Worm (Caenorhabditis elegans) whole organism, L4 larva: ENCODE results near the gene Y48G9A.11.

Source experiments
- F37D6.2 ChIP-seq: sonication (generic microtip); optimal IDR thresholded peaks from 2 replicates; lab custom pipeline; 2016; ENCODE audit warnings: mild to moderate bottlenecking, missing genetic modification characterization, missing compliant biosample characterization
- F44E2.7 ChIP-seq: fragments of 200-800 bp; sonication (Bioruptor generic); IDR thresholded peaks from 2 replicates; pipeline ENCODE4 v2.1.2; 2022; ENCODE audit warnings: missing genetic modification characterization, missing compliant biosample characterization
- R02D3.7 ChIP-seq: fragments of 150-350 bp; sonication (generic microtip); optimal IDR thresholded peaks from 3 replicates; lab custom pipeline; 2014; ENCODE audit warnings: missing biosample characterization, missing genetic modification characterization
- T20F7.1 ChIP-seq: fragments of 200-800 bp; sonication (Bioruptor generic); optimal IDR thresholded peaks from 2 replicates; lab custom pipeline; 2018; ENCODE audit warnings: mild to moderate bottlenecking, missing genetic modification characterization, missing compliant biosample characterization
- Y5F2A.4 ChIP-seq: fragments of 200-800 bp; sonication (Bioruptor generic); optimal IDR thresholded peaks from 2 replicates; lab custom pipeline; 2018; ENCODE audit warnings: mild to moderate bottlenecking, missing genetic modification characterization, missing compliant biosample characterization
- ZK546.5 ChIP-seq, 2 experiments: sonication (generic microtip); optimal IDR thresholded peaks; 2 replicates each; lab custom pipeline; 2017; ENCODE audit warnings: missing biosample characterization in 2 of 2, missing genetic modification characterization in 2 of 2
- aly-2 ChIP-seq: sonication (generic microtip); optimal IDR thresholded peaks from 2 replicates; lab custom pipeline; 2018; ENCODE audit warnings: missing biosample characterization, missing genetic modification characterization
- ama-1 ChIP-seq: fragments of 150-350 bp; optimal IDR thresholded peaks from 2 replicates; lab custom pipeline; 2014; ENCODE audit warnings: inconsistent platforms, mixed read lengths
- arid-1 ChIP-seq: fragments of 200-800 bp; sonication (Bioruptor generic); conservative IDR thresholded peaks from 2 replicates; pipeline ENCODE4 v1.3.6; 2022; ENCODE audit warnings: missing genetic modification reagents, missing genetic modification characterization, missing compliant biosample characterization
- attf-4 ChIP-seq: sonication (generic microtip); optimal IDR thresholded peaks from 3 replicates; lab custom pipeline; 2017; ENCODE audit warnings: missing biosample characterization, missing genetic modification characterization
- ceh-62 ChIP-seq: sonication (generic microtip); optimal IDR thresholded peaks from 2 replicates; lab custom pipeline; 2017; ENCODE audit warnings: missing biosample characterization, missing genetic modification characterization
- ceh-82 ChIP-seq: sonication (generic microtip); optimal IDR thresholded peaks from 2 replicates; lab custom pipeline; 2017; ENCODE audit warnings: missing biosample characterization, missing genetic modification characterization
- daf-16 ChIP-seq, 3 experiments: sonication (generic microtip); optimal IDR thresholded peaks; 2 replicates each; lab custom pipeline; 2016 to 2017; ENCODE audit warnings: missing genetic modification characterization in 3 of 3, missing genetic modification reagents in 3 of 3, mild to moderate bottlenecking in 2 of 3, missing compliant biosample characterization in 2 of 3, missing biosample characterization in 1 of 3, moderate library complexity in 1 of 3
- daf-19 ChIP-seq: fragments of 200-800 bp; sonication (Bioruptor generic); conservative IDR thresholded peaks from 2 replicates; pipeline ENCODE4 v1.3.6; 2022; ENCODE audit warnings: missing genetic modification characterization, missing compliant biosample characterization
- daf-8 ChIP-seq: fragments of 200-800 bp; sonication (Bioruptor generic); IDR thresholded peaks from 2 replicates; pipeline ENCODE4 v1.3.6; 2022; ENCODE audit warnings: missing genetic modification characterization, missing compliant biosample characterization
- dpl-1 ChIP-seq: fragments of 150-350 bp; optimal IDR thresholded peaks from 2 replicates; lab custom pipeline; 2014; ENCODE audit warnings: missing biosample characterization, missing genetic modification reagents, missing genetic modification characterization
- duxl-1 ChIP-seq: sonication (generic microtip); optimal IDR thresholded peaks from 2 replicates; lab custom pipeline; 2016; ENCODE audit warnings: mild to moderate bottlenecking, missing genetic modification characterization, moderate library complexity, missing compliant biosample characterization; ENCODE audit not compliant: poor library complexity
- dve-1 ChIP-seq: sonication (generic microtip); optimal IDR thresholded peaks from 2 replicates; lab custom pipeline; 2017; ENCODE audit warnings: antibody characterized with exemption, mild to moderate bottlenecking, missing genetic modification characterization, missing compliant biosample characterization; ENCODE audit not compliant: insufficient read depth
- egl-27 ChIP-seq: sonication (generic microtip); optimal IDR thresholded peaks from 3 replicates; lab custom pipeline; 2017; ENCODE audit warnings: missing biosample characterization, missing genetic modification reagents, missing genetic modification characterization
- egl-43 ChIP-seq: fragments of 200-800 bp; sonication (Bioruptor generic); IDR thresholded peaks from 2 replicates; pipeline ENCODE4 v1.3.6; 2022; ENCODE audit warnings: missing genetic modification reagents, missing genetic modification characterization, missing compliant biosample characterization
- fos-1 ChIP-seq: fragments of 150-350 bp; optimal IDR thresholded peaks from 2 replicates; lab custom pipeline; 2014; ENCODE audit warnings: missing biosample characterization, missing genetic modification characterization
- hif-1 ChIP-seq, 2 experiments: sonication (generic microtip); optimal IDR thresholded peaks; 2 replicates each; lab custom pipeline; 2016 to 2017; ENCODE audit warnings: missing compliant biosample characterization in 2 of 2, missing genetic modification characterization in 2 of 2, missing genetic modification reagents in 2 of 2, missing genotype in 2 of 2, mild to moderate bottlenecking in 1 of 2
- hlh-11 ChIP-seq: fragments of 200-800 bp; sonication (Bioruptor generic); optimal IDR thresholded peaks from 2 replicates; lab custom pipeline; 2018; ENCODE audit warnings: mild to moderate bottlenecking, missing genetic modification characterization, missing compliant biosample characterization
- hlh-30 ChIP-seq: sonication (generic microtip); optimal IDR thresholded peaks from 2 replicates; lab custom pipeline; 2017; ENCODE audit warnings: antibody characterized with exemption, mild to moderate bottlenecking, missing genetic modification characterization, missing compliant biosample characterization; ENCODE audit not compliant: insufficient read depth
- jun-1 ChIP-seq: fragments of 150-350 bp; optimal IDR thresholded peaks from 2 replicates; lab custom pipeline; 2014; ENCODE audit warnings: missing biosample characterization, missing genetic modification reagents, missing genetic modification characterization
- lim-7 ChIP-seq: fragments of 200-800 bp; sonication (Bioruptor generic); IDR thresholded peaks from 2 replicates; pipeline ENCODE4 v1.3.6; 2022; ENCODE audit warnings: missing genetic modification characterization, missing compliant biosample characterization
- lin-15B ChIP-seq: fragments of 150-350 bp; sonication (generic microtip); optimal IDR thresholded peaks from 3 replicates; lab custom pipeline; 2014; ENCODE audit warnings: missing biosample characterization, missing genetic modification characterization
- lin-39 ChIP-seq: fragments of 150-350 bp; optimal IDR thresholded peaks from 2 replicates; lab custom pipeline; 2014; ENCODE audit warnings: missing biosample characterization, missing genetic modification reagents, missing genetic modification characterization
- lir-3 ChIP-seq: sonication (generic microtip); optimal IDR thresholded peaks from 2 replicates; lab custom pipeline; 2016; ENCODE audit warnings: mild to moderate bottlenecking, missing genetic modification characterization, missing compliant biosample characterization
- lsy-2 ChIP-seq, 2 experiments: fragments of 150-350 bp in 1 of 2; sonication (generic microtip) in 1 of 2; optimal IDR thresholded peaks; 2 replicates each; lab custom pipeline; 2014 to 2017; ENCODE audit warnings: missing biosample characterization in 2 of 2, missing genetic modification characterization in 2 of 2
- madf-9 ChIP-seq: fragments of 200-800 bp; sonication (Bioruptor generic); conservative IDR thresholded peaks from 2 replicates; pipeline ENCODE4 v1.3.6; 2022; ENCODE audit warnings: missing genetic modification reagents, missing genetic modification characterization, missing compliant biosample characterization
- mep-1 ChIP-seq: fragments of 150-350 bp; sonication (generic microtip); optimal IDR thresholded peaks from 3 replicates; lab custom pipeline; 2014; ENCODE audit warnings: missing biosample characterization, missing genetic modification characterization
- mxl-2 ChIP-seq: fragments of 200-800 bp; sonication (Bioruptor generic); conservative IDR thresholded peaks from 2 replicates; pipeline ENCODE4 v1.3.6; 2022; ENCODE audit warnings: missing genetic modification reagents, missing genetic modification characterization, missing compliant biosample characterization
- nhr-102 ChIP-seq: sonication (generic microtip); optimal IDR thresholded peaks from 2 replicates; lab custom pipeline; 2016; ENCODE audit warnings: mild to moderate bottlenecking, missing genetic modification characterization, moderate library complexity, missing compliant biosample characterization
- nhr-11 ChIP-seq: fragments of 150-350 bp; optimal IDR thresholded peaks from 2 replicates; lab custom pipeline; 2014; ENCODE audit warnings: missing biosample characterization, missing genetic modification characterization
- nhr-111 ChIP-seq: fragments of 200-800 bp; sonication (Bioruptor generic); optimal IDR thresholded peaks from 2 replicates; lab custom pipeline; 2018; ENCODE audit warnings: mild to moderate bottlenecking, missing genetic modification characterization, missing compliant biosample characterization
- nhr-237 ChIP-seq: sonication (generic microtip); optimal IDR thresholded peaks from 2 replicates; lab custom pipeline; 2017; ENCODE audit warnings: missing biosample characterization, missing genetic modification characterization
- nhr-28 ChIP-seq: fragments of 150-350 bp; optimal IDR thresholded peaks from 2 replicates; lab custom pipeline; 2014; ENCODE audit warnings: missing biosample characterization, missing genetic modification characterization
- nhr-6 ChIP-seq: fragments of 150-350 bp; optimal IDR thresholded peaks from 2 replicates; lab custom pipeline; 2014; ENCODE audit warnings: missing biosample characterization, missing genetic modification characterization
- nhr-77 ChIP-seq: fragments of 150-350 bp; optimal IDR thresholded peaks from 2 replicates; lab custom pipeline; 2014; ENCODE audit warnings: missing biosample characterization, missing genetic modification characterization
- pha-4 ChIP-seq, 2 experiments: fragments of 150-350 bp in 1 of 2; fragments of 200-800 bp in 1 of 2; sonication (Bioruptor generic) in 1 of 2; IDR thresholded peaks in 1 of 2; optimal IDR thresholded peaks in 1 of 2; 2 replicates each; pipeline versions ENCODE4 v1.3.6 to Lab custom; 2014 to 2022; ENCODE audit warnings: missing genetic modification characterization in 2 of 2, missing genetic modification reagents in 2 of 2, missing biosample characterization in 1 of 2, missing compliant biosample characterization in 1 of 2
- rbr-2 ChIP-seq: sonication (generic microtip); optimal IDR thresholded peaks from 2 replicates; lab custom pipeline; 2016; ENCODE audit warnings: missing genotype, missing genetic modification characterization, missing compliant biosample characterization
- skn-1 ChIP-seq: fragments of 150-350 bp; optimal IDR thresholded peaks from 2 replicates; lab custom pipeline; 2014; ENCODE audit warnings: missing biosample characterization, missing genetic modification characterization
- spr-3 ChIP-seq: fragments of 200-800 bp; sonication (Bioruptor generic); optimal IDR thresholded peaks from 2 replicates; lab custom pipeline; 2018; ENCODE audit warnings: mild to moderate bottlenecking, missing genetic modification characterization, missing compliant biosample characterization
- tag-97 ChIP-seq: fragments of 200-800 bp; sonication (Bioruptor generic); IDR thresholded peaks from 2 replicates; pipeline ENCODE4 v1.3.6; 2022; ENCODE audit warnings: missing genetic modification characterization, missing compliant biosample characterization
- unc-130 ChIP-seq: sonication (generic microtip); optimal IDR thresholded peaks from 2 replicates; lab custom pipeline; 2016; ENCODE audit warnings: missing genetic modification reagents, missing genetic modification characterization, missing compliant biosample characterization
- unc-62 ChIP-seq, 3 experiments: fragments of 150-350 bp in 1 of 3; sonication (generic microtip); optimal IDR thresholded peaks in 2 of 3; peaks in 1 of 3; 1 replicate in 1 of 3; 2 replicates in 2 of 3; lab custom pipeline; 2014 to 2017; ENCODE audit warnings: missing biosample characterization in 3 of 3, missing genetic modification characterization in 3 of 3, missing genetic modification reagents in 3 of 3, missing genotype in 1 of 3
- vab-7 ChIP-seq: fragments of 200-800 bp; sonication (Bioruptor generic); IDR thresholded peaks from 2 replicates; pipeline ENCODE4 v1.3.6; 2022; ENCODE audit warnings: missing genetic modification reagents, missing genetic modification characterization, missing compliant biosample characterization
- zip-2 ChIP-seq: fragments of 150-350 bp; optimal IDR thresholded peaks from 2 replicates; lab custom pipeline; 2014; ENCODE audit warnings: missing biosample characterization, missing genetic modification characterization
- ztf-7 ChIP-seq: fragments of 150-350 bp; optimal IDR thresholded peaks from 2 replicates; lab custom pipeline; 2014; ENCODE audit warnings: missing biosample characterization, missing genetic modification characterization

Gene Y48G9A.11

DNA sequence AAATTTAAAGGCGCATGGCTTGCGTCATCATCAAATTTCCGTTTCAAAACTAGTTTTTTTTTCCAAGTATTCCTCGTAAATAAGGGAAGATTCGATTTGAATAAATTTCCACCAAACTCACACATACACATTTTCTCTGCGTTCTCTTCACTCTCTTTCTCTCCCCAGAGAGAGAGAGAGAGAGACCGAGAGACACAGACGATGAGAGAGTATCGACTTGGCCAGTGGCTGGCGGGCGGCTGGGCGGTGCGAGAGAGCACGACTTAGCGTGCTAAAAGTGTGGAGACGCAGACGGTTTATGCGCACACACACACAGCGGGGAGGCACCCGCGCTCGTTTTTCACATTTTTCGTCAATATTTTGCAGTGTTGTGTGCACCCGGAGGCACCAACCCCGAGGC, 15.9 kb downstream of the Y48G9A.11 start (continued):
- TF ChIP-seq spr-3 (GFP tag; lab: Kevin White, UChicago) = no peak
- TF ChIP-seq F37D6.2 (tag; lab: Kevin White, UChicago) = peak; percentile 40
- no peak for TF ChIP-seq skn-1
- TF ChIP-seq nhr-11 (tag; lab: Kevin White, UChicago) = peak; percentile 17
- TF ChIP-seq ceh-82 (tag; lab: Kevin White, UChicago) = no peak
- TF ChIP-seq nhr-111 (GFP tag; lab: Kevin White, UChicago) = no peak
- TF ChIP-seq egl-43 (GFP tag; lab: Robert Waterston, UW) = peak; percentile 79; the same call in 1 of the 2 replicates
- TF ChIP-seq rbr-2 (tag; lab: Kevin White, UChicago) = peak; percentile 80
- TF ChIP-seq daf-8 (GFP tag; lab: Robert Waterston, UW) = no peak
- TF ChIP-seq dve-1 (tag; lab: Kevin White, UChicago) = peak; percentile 68
- no peak for TF ChIP-seq daf-19 (GFP tag; lab: Robert Waterston, UW)
- TF ChIP-seq mxl-2 (GFP tag; lab: Robert Waterston, UW) = no peak
- TF ChIP-seq R02D3.7 (tag; lab: Kevin White, UChicago) = no peak
- TF ChIP-seq lin-15B = no peak
- no peak for TF ChIP-seq fos-1 (tag; lab: Kevin White, UChicago)
- no peak for TF ChIP-seq tag-97
- no peak for TF ChIP-seq aly-2 (tag; lab: Kevin White, UChicago)
- peak; percentile 45 for TF ChIP-seq vab-7 (GFP tag; lab: Robert Waterston, UW)
- no peak for TF ChIP-seq ztf-7
- no peak for TF ChIP-seq attf-4 (tag; lab: Kevin White, UChicago)
- TF ChIP-seq ceh-62 = no peak
- peak; percentile 71 for TF ChIP-seq nhr-6 (tag; lab: Kevin White, UChicago)
- peak; percentile 32 for TF ChIP-seq nhr-102 (tag; lab: Kevin White, UChicago)
- TF ChIP-seq lim-7 (GFP tag; lab: Robert Waterston, UW) = no peak
- TF ChIP-seq duxl-1 = peak; percentile 79
- TF ChIP-seq lir-3 (tag; lab: Kevin White, UChicago) = no peak
- TF ChIP-seq F44E2.7 (GFP tag; lab: Robert Waterston, UW) = no peak
- no peak for TF ChIP-seq ama-1 (lab: Kevin White, UChicago)
- no peak for TF ChIP-seq nhr-237 (tag; lab: Kevin White, UChicago)
- no peak for TF ChIP-seq unc-130 (GFP tag; lab: Kevin White, UChicago)
- no peak for TF ChIP-seq ZK546.5 (tag; optimal IDR thresholded peaks at IDR 0.05; lab: Kevin White, UChicago)
- TF ChIP-seq daf-16 (GFP tag; optimal IDR thresholded peaks at IDR 0.05; lab: Kevin White, UChicago) = peak in 1 of 2 experiments; percentile 32
- peak; percentile 58 for TF ChIP-seq daf-16 (tag; optimal IDR thresholded peaks at IDR 0.05; lab: Kevin White, UChicago)
- TF ChIP-seq, all 104 proteins: peak for 37

DNA sequence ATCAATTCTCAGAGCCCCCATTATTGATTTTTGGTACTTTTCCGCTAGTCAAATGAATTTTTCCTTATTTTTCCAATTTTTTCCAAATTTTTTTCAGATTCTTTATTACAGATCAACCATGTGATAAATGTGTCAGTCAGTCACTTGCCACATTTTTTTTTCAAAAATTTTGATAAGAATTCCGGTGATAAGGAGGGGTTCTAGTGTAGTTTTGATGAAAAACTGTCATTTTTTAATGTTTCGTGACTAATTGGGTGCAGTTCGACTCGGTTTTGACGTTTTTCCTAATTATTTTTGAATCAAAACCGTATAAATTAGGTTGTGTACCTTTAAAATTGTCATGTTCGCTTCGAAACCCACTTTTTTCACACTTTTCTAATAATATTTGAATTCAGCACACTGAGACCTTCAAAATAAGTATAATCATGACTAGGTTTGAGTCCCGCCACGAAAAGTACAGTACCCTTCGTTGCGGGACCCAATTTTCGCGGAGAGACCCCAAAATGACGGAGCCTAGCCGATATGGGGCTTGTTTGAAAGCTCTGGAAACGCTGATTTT, 16.8 kb downstream of the Y48G9A.11 start:
- peak; percentile 16 to 97 for TF ChIP-seq unc-62 (GFP tag; optimal IDR thresholded peaks at IDR 0.05 in 1 of 2; lab: Kevin White, UChicago)
- no peak for TF ChIP-seq unc-62 (tag; optimal IDR thresholded peaks at IDR 0.05; lab: Kevin White, UChicago)
- peak; percentile 51 for TF ChIP-seq T20F7.1 (GFP tag; lab: Kevin White, UChicago)
- TF ChIP-seq hlh-30 (tag; lab: Kevin White, UChicago) = peak; percentile 53
- peak; percentile 50; the same call in 1 of the 2 replicates for TF ChIP-seq pha-4 (GFP tag; IDR thresholded peaks at IDR 0.05; lab: Robert Waterston, UW)
- no peak for TF ChIP-seq pha-4 (tag; optimal IDR thresholded peaks at IDR 0.05; lab: Kevin White, UChicago)
- TF ChIP-seq hif-1 (tag; optimal IDR thresholded peaks at IDR 0.05; lab: Kevin White, UChicago) = peak in 1 of 2 experiments; percentile 34
- TF ChIP-seq dpl-1 (GFP tag; lab: Kevin White, UChicago) = no peak
- peak; percentile 72 for TF ChIP-seq dve-1 (tag; lab: Kevin White, UChicago)
- no peak for TF ChIP-seq jun-1
- TF ChIP-seq Y5F2A.4 (GFP tag; lab: Kevin White, UChicago) = no peak
- TF ChIP-seq hlh-11 (tag; lab: Kevin White, UChicago) = peak; percentile 78
- TF ChIP-seq lsy-2 (tag; optimal IDR thresholded peaks at IDR 0.05; lab: Kevin White, UChicago) = peak in 1 of 2 experiments; percentile 34
- peak; percentile 75 for TF ChIP-seq nhr-77
- peak; percentile 87 for TF ChIP-seq nhr-28 (tag; lab: Kevin White, UChicago)
- peak; percentile 21 for TF ChIP-seq mep-1 (tag; lab: Kevin White, UChicago)
- TF ChIP-seq arid-1 (GFP tag; lab: Robert Waterston, UW) = no peak; the same call in 1 of the 2 replicates
- TF ChIP-seq egl-27 (tag; lab: Kevin White, UChicago) = no peak
- 0 out of 2 replicates have a peak, but pooled peaks have one; percentile 12 for TF ChIP-seq madf-9 (GFP tag; lab: Robert Waterston, UW)
- no peak for TF ChIP-seq lin-39 (tag; lab: Kevin White, UChicago)
- TF ChIP-seq zip-2 = no peak
